Worm (Caenorhabditis elegans): ENCODE results near the gene cdr-2.
A peak's percentile ranks its signal among the peaks of the same experiment; 100 is the strongest.

Gene cdr-2

ce11 chrV:12377256-12377655 is 38.3 kb downstream of the cdr-2 start, which contains the start of gene K01D12.1:
K01D12.1 (plus strand) TSS chrV:12377556.
- TF ChIP-seq egl-18 (GFP tag; IDR thresholded peaks at IDR 0.05) = no peak
- TF ChIP-seq egrh-3 (GFP tag; IDR thresholded peaks at IDR 0.05) = no peak
- TF ChIP-seq hmg-1.2 (GFP tag; IDR thresholded peaks at IDR 0.05) = no peak
- TF ChIP-seq madf-10 (tag; optimal IDR thresholded peaks at IDR 0.05) = no peak
- TF ChIP-seq Y95B8A.8 (GFP tag; IDR thresholded peaks at IDR 0.05) = no peak
- TF ChIP-seq lin-40 (tag; optimal IDR thresholded peaks at IDR 0.05) = no peak
- TF ChIP-seq ccch-3 (GFP tag; optimal IDR thresholded peaks at IDR 0.05) = no peak
- no peak for TF ChIP-seq ztf-25 (GFP tag; IDR thresholded peaks at IDR 0.05)
- TF ChIP-seq B0261.1 (tag; optimal IDR thresholded peaks at IDR 0.05) = no peak

- TF ChIP-seq attf-3 (GFP tag; conservative IDR thresholded peaks at IDR 0.05) = peak; percentile 55; the same call in 1 of the 2 replicates
Measured at ce11 chrV:12374252-12374651, 41.3 kb downstream of the cdr-2 start, which contains the start of gene F23H12.10. F23H12.10 (minus strand) TSS chrV:12374263.

DNA sequence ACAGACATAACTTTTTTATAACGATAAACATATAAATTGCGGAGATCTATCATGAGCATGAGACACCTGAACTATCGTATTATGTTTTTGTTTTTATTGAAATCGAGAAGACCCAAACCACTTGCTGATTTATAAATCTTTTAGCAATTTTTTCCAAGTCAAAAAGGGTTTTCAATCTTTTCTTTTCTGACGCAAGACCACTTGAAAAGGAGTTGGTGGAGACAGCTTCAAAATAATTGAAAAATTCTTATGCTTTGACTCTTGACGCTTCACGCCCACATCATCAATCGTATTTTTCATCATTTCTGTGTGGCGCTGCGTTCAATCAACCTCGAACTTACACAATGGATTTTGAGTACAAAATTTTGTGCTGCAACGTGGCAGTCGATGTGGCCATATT is 44.1 kb downstream of the cdr-2 start, which contains the start of gene F23H12.7:
Gene F23H12.7, plus strand, starts transcription at position 301 of the 400 bp plus-strand sequence.
- TF ChIP-seq gei-17 (GFP tag; optimal IDR thresholded peaks at IDR 0.05) (no peak), rcor-1 (GFP tag; IDR thresholded peaks at IDR 0.05) (no peak), nfya-1 (tag; optimal IDR thresholded peaks at IDR 0.05; ENCODE audit: borderline replicate concordance, insufficient read depth) (no peak), ekl-4 (GFP tag; IDR thresholded peaks at IDR 0.05) (no peak), tbx-9 (tag; optimal IDR thresholded peaks at IDR 0.05; ENCODE audit: borderline replicate concordance) (no peak), B0035.1 (tag; optimal IDR thresholded peaks at IDR 0.05) (no peak), nhr-120 (GFP tag; IDR thresholded peaks at IDR 0.05) (no peak), zim-3 (tag; optimal IDR thresholded peaks at IDR 0.05) (no peak), dpff-1 (tag; optimal IDR thresholded peaks at IDR 0.05) (no peak)

DNA sequence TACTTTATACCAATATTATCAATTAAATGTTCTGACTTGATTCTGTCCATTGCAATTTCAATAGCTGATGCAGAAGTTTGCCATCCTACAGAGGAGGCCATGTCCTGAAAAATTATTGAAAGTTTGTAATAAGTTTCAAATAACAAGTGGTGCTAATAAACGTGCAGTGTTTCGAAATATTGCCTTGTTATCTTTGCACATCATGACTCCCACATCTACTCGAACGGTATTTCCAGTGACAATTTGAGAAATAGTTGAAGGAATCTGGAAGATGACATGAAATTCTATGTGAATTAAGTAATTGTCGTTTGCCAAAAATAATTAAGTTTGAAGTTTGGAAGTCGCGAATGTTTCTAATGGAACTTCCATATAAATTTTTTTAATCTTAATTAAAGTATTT is 46.1 kb downstream of the cdr-2 start, which contains the start of gene gcy-13:
Gene gcy-13, minus strand, starts transcription at position 101 of the 400 bp plus-strand sequence.
- TF ChIP-seq ceh-79 (tag; optimal IDR thresholded peaks at IDR 0.05) (no peak), akir-1 (GFP tag; optimal IDR thresholded peaks at IDR 0.05) (no peak), let-526 (GFP tag; IDR thresholded peaks at IDR 0.05) (no peak), dpl-1 (GFP tag; optimal IDR thresholded peaks at IDR 0.05) (no peak), mel-28 (tag; optimal IDR thresholded peaks at IDR 0.05; ENCODE audit: borderline replicate concordance) (no peak), F49E8.2 (tag; optimal IDR thresholded peaks at IDR 0.05; ENCODE audit: insufficient read depth) (no peak), rpc-1 (optimal IDR thresholded peaks at IDR 0.05) (no peak), rpc-1 (tag; optimal IDR thresholded peaks at IDR 0.05) (no peak), egrh-3 (GFP tag; IDR thresholded peaks at IDR 0.05) (no peak), tlf-1 (GFP tag; optimal IDR thresholded peaks at IDR 0.05) (no peak), nhr-120 (GFP tag; IDR thresholded peaks at IDR 0.05) (no peak), hlh-26 (GFP tag; conservative IDR thresholded peaks at IDR 0.05) (no peak)

DNA sequence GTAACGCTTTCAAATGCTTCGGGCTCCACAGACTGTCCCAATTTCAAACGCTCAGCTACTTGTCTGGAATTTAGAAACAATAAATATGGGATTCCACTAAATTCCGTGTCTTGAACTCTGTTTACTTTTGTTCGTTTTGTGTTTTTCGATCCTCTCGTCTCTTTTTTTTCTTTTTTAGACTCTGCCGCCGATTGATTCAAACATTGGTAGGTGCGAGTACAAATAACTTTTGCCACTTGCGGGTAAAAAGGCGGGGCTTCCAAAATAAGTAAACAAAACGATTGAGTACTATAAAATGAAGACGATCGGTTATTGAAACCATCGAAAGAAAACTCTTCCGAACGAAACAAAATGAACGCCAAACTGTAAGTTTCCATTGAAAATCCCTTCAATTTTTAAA is 50.4 kb downstream of the cdr-2 start, which contains the start of gene fipr-2:
Gene fipr-2, plus strand, starts transcription at position 245 of the 400 bp plus-strand sequence.
- TF ChIP-seq B0336.3 (GFP tag; IDR thresholded peaks at IDR 0.05) = no peak
- TF ChIP-seq Y56A3A.18 (GFP tag; IDR thresholded peaks at IDR 0.05) = no peak
- no peak for TF ChIP-seq egrh-3 (GFP tag; IDR thresholded peaks at IDR 0.05)
- no peak for TF ChIP-seq attf-6 (GFP tag; IDR thresholded peaks at IDR 0.05)
- TF ChIP-seq aptf-2 (GFP tag; conservative IDR thresholded peaks at IDR 0.05) = no peak
- no peak for TF ChIP-seq hlh-12 (tag; optimal IDR thresholded peaks at IDR 0.05)
